Fruit fly (Drosophila melanogaster) S2 (cell line): Measurements from ENCODE around the gene CG4896.

ENCODE experiments used
- CG8478 ChIP-seq: fragments of >200 bp; optimal IDR thresholded peaks from 2 replicates; lab custom pipeline; 2018
- CTCF ChIP-seq, 2 experiments: fragments of >200 bp; optimal IDR thresholded peaks; 2 replicates each; lab custom pipeline; 2018

DNA sequence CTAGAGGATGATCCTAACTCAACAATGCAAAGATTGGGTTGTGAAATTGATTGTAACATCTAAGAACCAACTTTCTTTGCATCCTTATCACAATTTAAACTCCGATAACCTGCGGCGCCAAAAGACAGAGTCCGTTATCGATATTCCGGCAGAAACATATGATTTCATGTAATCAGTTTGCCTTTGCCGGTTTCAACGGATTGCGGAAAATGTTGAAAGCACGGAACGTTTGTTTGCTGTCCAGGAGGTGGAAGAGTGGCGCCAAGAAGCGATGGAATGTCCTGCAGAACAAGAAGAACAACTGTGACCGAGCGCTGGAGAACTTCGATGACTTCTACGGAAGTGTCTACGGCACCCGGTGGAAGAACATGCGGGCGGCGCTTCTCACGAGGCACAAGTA is 29.8 kb upstream of the CG4896 start:
- no peak for TF ChIP-seq CG8478 (lab: Kevin White, UChicago)
- no peak for TF ChIP-seq CTCF (optimal IDR thresholded peaks at IDR 0.05; lab: Kevin White, UChicago)
